Worm (Caenorhabditis elegans): ENCODE results near the gene Y69A2AR.46.

Gene Y69A2AR.46

ce11 chrIV:2603556-2604021 lies 42.1 kb downstream of the Y69A2AR.46 start (continued):
- TF ChIP-seq attf-4 (tag; optimal IDR thresholded peaks at IDR 0.05) (no peak), Y105C5A.15 (GFP tag; IDR thresholded peaks at IDR 0.05) (no peak), dmd-6 (GFP tag; IDR thresholded peaks at IDR 0.05) (peak; percentile 23; the same call in 1 of the 2 replicates), nhr-10 (tag; optimal IDR thresholded peaks at IDR 0.05) (no peak), lin-13 (GFP tag; optimal IDR thresholded peaks at IDR 0.05) (peak; percentile 48), unc-39 (tag; optimal IDR thresholded peaks at IDR 0.05) (no peak), F10B5.3 (tag; optimal IDR thresholded peaks at IDR 0.05) (no peak), vab-7 (GFP tag; IDR thresholded peaks at IDR 0.05) (no peak), gei-8 (GFP tag; optimal IDR thresholded peaks at IDR 0.05) (no peak), pha-4 (GFP tag; IDR thresholded peaks at IDR 0.05) (no peak), pha-4 (tag; optimal IDR thresholded peaks at IDR 0.05) (no peak), duxl-1 (tag; optimal IDR thresholded peaks at IDR 0.05; ENCODE audit: poor library complexity) (no peak), ceh-28 (tag; optimal IDR thresholded peaks at IDR 0.05) (no peak), nhr-48 (tag; optimal IDR thresholded peaks at IDR 0.05) (no peak), mdl-1 (tag; optimal IDR thresholded peaks at IDR 0.05) (no peak), snpc-4 (tag; optimal IDR thresholded peaks at IDR 0.05) (no peak), nhr-25 (tag; optimal IDR thresholded peaks at IDR 0.05; ENCODE audit: borderline replicate concordance, insufficient read depth) (no peak), nhr-77 (tag; optimal IDR thresholded peaks at IDR 0.05) (peak; percentile 31), nhr-6 (tag; optimal IDR thresholded peaks at IDR 0.05) (no peak), ZK337.2 (GFP tag; IDR thresholded peaks at IDR 0.05) (no peak), Y48G9A.11 (GFP tag; IDR thresholded peaks at IDR 0.05) (peak; percentile 57; the same call in 1 of the 2 replicates), arid-1 (GFP tag; conservative IDR thresholded peaks at IDR 0.05) (no peak), spr-3 (GFP tag; optimal IDR thresholded peaks at IDR 0.05) (no peak), ceh-20 (GFP tag; IDR thresholded peaks at IDR 0.05) (no peak; the same call in 1 of the 2 replicates), lin-1 (GFP tag; IDR thresholded peaks at IDR 0.05) (no peak), nhr-76 (tag; optimal IDR thresholded peaks at IDR 0.05) (no peak), spr-1 (tag; optimal IDR thresholded peaks at IDR 0.05) (no peak), daf-19 (GFP tag; conservative IDR thresholded peaks at IDR 0.05) (no peak), mes-2 (tag; optimal IDR thresholded peaks at IDR 0.05; ENCODE audit: poor library complexity, severe bottlenecking) (no peak), ces-1 (GFP tag; optimal IDR thresholded peaks at IDR 0.05) (no peak), fkh-10 (GFP tag; optimal IDR thresholded peaks at IDR 0.05) (no peak), F37D6.2 (tag; optimal IDR thresholded peaks at IDR 0.05) (no peak), dmd-9 (GFP tag; IDR thresholded peaks at IDR 0.05) (no peak), hlh-30 (tag; optimal IDR thresholded peaks at IDR 0.05; ENCODE audit: insufficient read depth) (peak; percentile 89), zip-2 (tag; optimal IDR thresholded peaks at IDR 0.05) (no peak), ceh-32 (tag; optimal IDR thresholded peaks at IDR 0.05; ENCODE audit: poor library complexity) (no peak)

DNA sequence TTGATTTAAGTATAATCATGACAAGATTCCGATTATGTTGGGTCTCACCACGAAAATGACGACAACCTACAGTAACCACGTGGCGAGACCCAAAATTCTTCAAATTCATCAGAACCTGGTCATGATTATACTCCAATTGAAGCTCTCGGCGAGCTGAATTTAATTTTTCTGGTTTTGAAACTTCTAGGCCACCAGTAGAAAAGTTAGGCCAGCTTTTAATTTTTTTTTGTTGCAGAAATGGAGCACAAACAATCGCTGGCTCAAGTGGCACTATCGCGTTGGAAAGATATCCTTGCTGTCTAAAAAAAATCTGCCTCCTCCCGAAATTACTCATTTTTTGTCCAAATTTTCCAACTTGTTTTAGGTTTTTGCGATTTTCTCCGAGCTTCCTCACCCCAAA lies 45.1 kb downstream of the Y69A2AR.46 start:
- TF ChIP-seq nhr-42 (GFP tag; IDR thresholded peaks at IDR 0.05) (no peak), nhr-28 (tag; optimal IDR thresholded peaks at IDR 0.05) (no peak), F44E2.7 (GFP tag; IDR thresholded peaks at IDR 0.05) (no peak), aha-1 (tag) (peak; percentile 91), tra-1 (GFP tag; IDR thresholded peaks at IDR 0.05) (no peak)
